Worm (Caenorhabditis elegans): ENCODE results near the gene C39D10.11.

The C39D10.11 gene

DNA sequence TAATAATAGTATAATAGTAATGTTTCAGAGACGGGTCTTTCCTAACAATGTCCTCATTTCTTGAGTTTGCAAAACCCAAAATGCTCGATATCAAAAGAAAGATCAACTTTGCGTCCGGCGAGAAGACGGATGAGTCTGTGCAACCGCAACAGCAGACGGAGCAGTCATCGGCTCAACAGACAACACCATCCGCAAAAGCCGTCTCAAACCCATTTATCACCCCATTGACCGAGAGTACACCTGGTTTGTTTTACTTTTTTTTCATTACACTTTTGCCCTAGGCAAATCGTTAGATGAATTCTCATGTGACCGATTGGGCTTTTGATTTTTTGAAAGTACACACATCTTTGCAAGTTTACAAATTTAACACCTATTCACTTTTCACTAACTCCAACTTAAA, 51.3 kb downstream of the C39D10.11 start, which contains the start of gene dct-1 (continued):
- TF ChIP-seq unc-30 (tag; optimal IDR thresholded peaks at IDR 0.05) (no peak), nhr-237 (tag; optimal IDR thresholded peaks at IDR 0.05) (no peak), alr-1 (tag; optimal IDR thresholded peaks at IDR 0.05; ENCODE audit: borderline replicate concordance) (no peak), vab-15 (tag; optimal IDR thresholded peaks at IDR 0.05) (no peak), hlh-4 (tag; optimal IDR thresholded peaks at IDR 0.05) (no peak), ces-1 (GFP tag; optimal IDR thresholded peaks at IDR 0.05) (no peak), nhr-19 (GFP tag; conservative IDR thresholded peaks at IDR 0.05) (peak; percentile 45), tbx-2 (tag; optimal IDR thresholded peaks at IDR 0.05) (no peak), sptf-1 (tag; optimal IDR thresholded peaks at IDR 0.05) (no peak), pag-3 (tag; optimal IDR thresholded peaks at IDR 0.05; ENCODE audit: borderline replicate concordance, insufficient read depth) (no peak), lir-3 (tag; optimal IDR thresholded peaks at IDR 0.05; ENCODE audit: poor library complexity) (no peak), ceh-88 (GFP tag; IDR thresholded peaks at IDR 0.05) (no peak), ztf-11 (tag; optimal IDR thresholded peaks at IDR 0.05) (no peak), ets-5 (GFP tag; IDR thresholded peaks at IDR 0.05) (no peak), xbp-1 (tag; optimal IDR thresholded peaks at IDR 0.05) (no peak), lsy-2 (tag; optimal IDR thresholded peaks at IDR 0.05) (peak in 1 of 2 experiments; percentile 16), sup-37 (GFP tag; optimal IDR thresholded peaks at IDR 0.05) (no peak), C04F5.9 (tag; optimal IDR thresholded peaks at IDR 0.05) (no peak), skn-1 (tag; optimal IDR thresholded peaks at IDR 0.05) (no peak), fkh-8 (tag; optimal IDR thresholded peaks at IDR 0.05) (no peak), isw-1 (GFP tag; IDR thresholded peaks at IDR 0.05) (no peak), blmp-1 (tag; optimal IDR thresholded peaks at IDR 0.05) (no peak), Y116A8C.19 (tag; optimal IDR thresholded peaks at IDR 0.05; ENCODE audit: borderline replicate concordance) (no peak), C16A3.4 (tag; optimal IDR thresholded peaks at IDR 0.05) (no peak), aly-2 (tag; optimal IDR thresholded peaks at IDR 0.05) (no peak), ztf-4 (tag; optimal IDR thresholded peaks at IDR 0.05) (peak; percentile 13), C34B4.2 (tag; optimal IDR thresholded peaks at IDR 0.05) (no peak), swsn-7 (tag; optimal IDR thresholded peaks at IDR 0.05) (no peak), nhr-47 (tag; optimal IDR thresholded peaks at IDR 0.05) (peak; percentile 0), lin-15B (tag; optimal IDR thresholded peaks at IDR 0.05) (no peak), nhr-85 (tag) (no peak), mep-1 (tag; optimal IDR thresholded peaks at IDR 0.05) (no peak), elt-3 (tag; optimal IDR thresholded peaks at IDR 0.05) (no peak), sox-4 (tag; optimal IDR thresholded peaks at IDR 0.05) (no peak), fkh-4 (tag; optimal IDR thresholded peaks at IDR 0.05; ENCODE audit: borderline replicate concordance) (no peak), nhr-84 (tag; optimal IDR thresholded peaks at IDR 0.05) (no peak), ceh-8 (GFP tag; optimal IDR thresholded peaks at IDR 0.05) (no peak), lin-13 (GFP tag; optimal IDR thresholded peaks at IDR 0.05) (no peak), mab-9 (GFP tag; IDR thresholded peaks at IDR 0.05) (no peak), F16B12.6 (tag; optimal IDR thresholded peaks at IDR 0.05) (no peak), nhr-20 (tag; optimal IDR thresholded peaks at IDR 0.05) (peak; percentile 18), dsc-1 (tag; optimal IDR thresholded peaks at IDR 0.05) (no peak), rnt-1 (tag; optimal IDR thresholded peaks at IDR 0.05) (peak; percentile 94), egl-13 (tag; optimal IDR thresholded peaks at IDR 0.05) (no peak), nhr-28 (tag; optimal IDR thresholded peaks at IDR 0.05) (no peak), nhr-90 (tag; optimal IDR thresholded peaks at IDR 0.05; ENCODE audit: poor library complexity) (no peak), lin-35 (GFP tag; optimal IDR thresholded peaks at IDR 0.05) (no peak), ama-1 (optimal IDR thresholded peaks at IDR 0.05) (no peak), mef-2 (tag; optimal IDR thresholded peaks at IDR 0.05) (no peak), fkh-10 (GFP tag; optimal IDR thresholded peaks at IDR 0.05) (no peak), efl-1 (optimal IDR thresholded peaks at IDR 0.05) (no peak), efl-1 (GFP tag; optimal IDR thresholded peaks at IDR 0.05 in 1 of 2) (peak in 1 of 2 experiments; percentile 55), nhr-11 (tag; optimal IDR thresholded peaks at IDR 0.05) (no peak)
